Worm (Caenorhabditis elegans) whole organism, L3 larva: ENCODE data around the gene apt-9.

Experiments used
- R02D3.7 ChIP-seq: fragments of 150-350 bp; optimal IDR thresholded peaks from 2 replicates; lab custom pipeline; 2014; ENCODE audit warnings: missing biosample characterization, missing genetic modification characterization
- ZK546.5 ChIP-seq: sonication (generic microtip); optimal IDR thresholded peaks from 2 replicates; lab custom pipeline; 2017; ENCODE audit warnings: missing biosample characterization, missing genetic modification characterization
- aly-2 ChIP-seq: fragments of 150-350 bp; optimal IDR thresholded peaks from 2 replicates; lab custom pipeline; 2014; ENCODE audit warnings: missing biosample characterization, missing genetic modification characterization
- ama-1 ChIP-seq: fragments of 150-350 bp; optimal IDR thresholded peaks from 2 replicates; lab custom pipeline; 2018
- ceh-16 ChIP-seq: sonication (generic microtip); optimal IDR thresholded peaks from 2 replicates; lab custom pipeline; 2017; ENCODE audit warnings: missing biosample characterization, missing genetic modification characterization
- ceh-28 ChIP-seq: fragments of 150-350 bp; optimal IDR thresholded peaks from 2 replicates; lab custom pipeline; 2014; ENCODE audit warnings: missing biosample characterization, missing genetic modification reagents, missing genetic modification characterization
- ceh-82 ChIP-seq: fragments of 150-350 bp; optimal IDR thresholded peaks from 2 replicates; lab custom pipeline; 2014; ENCODE audit warnings: missing biosample characterization, missing genetic modification characterization
- ceh-9 ChIP-seq: sonication (generic microtip); optimal IDR thresholded peaks from 2 replicates; lab custom pipeline; 2018; ENCODE audit warnings: missing biosample characterization, missing genetic modification characterization
- daf-12 ChIP-seq: fragments of 150-350 bp; optimal IDR thresholded peaks from 2 replicates; lab custom pipeline; 2014; ENCODE audit warnings: missing biosample characterization, missing genetic modification reagents, missing genetic modification characterization
- egl-27 ChIP-seq: sonication (generic microtip); optimal IDR thresholded peaks from 4 replicates; lab custom pipeline; 2017; ENCODE audit warnings: missing biosample characterization, missing genetic modification reagents, missing genetic modification characterization
- egl-5 ChIP-seq: fragments of 150-350 bp; optimal IDR thresholded peaks from 2 replicates; lab custom pipeline; 2017; ENCODE audit warnings: missing biosample characterization, missing genetic modification reagents, missing genetic modification characterization, inconsistent platforms
- elt-1 ChIP-seq: fragments of 150-350 bp; optimal IDR thresholded peaks from 2 replicates; lab custom pipeline; 2014; ENCODE audit warnings: missing biosample characterization, missing genetic modification characterization
- elt-2 ChIP-seq: sonication (generic microtip); optimal IDR thresholded peaks from 2 replicates; lab custom pipeline; 2016; ENCODE audit warnings: missing genetic modification reagents, mild to moderate bottlenecking, missing genetic modification characterization, missing compliant biosample characterization
- elt-3 ChIP-seq, 3 experiments: fragments of 150-350 bp in 1 of 3; sonication (generic microtip) in 2 of 3; optimal IDR thresholded peaks; 2 replicates in 2 of 3; 4 replicates in 1 of 3; lab custom pipeline; 2014 to 2017; ENCODE audit warnings: missing biosample characterization in 3 of 3, missing genetic modification characterization in 3 of 3
- eor-1 ChIP-seq, 2 experiments: fragments of 150-350 bp; optimal IDR thresholded peaks; 2 replicates each; lab custom pipeline; 2014 to 2018; ENCODE audit warnings: missing biosample characterization in 2 of 2, missing genetic modification characterization in 2 of 2
- fkh-10 ChIP-seq: sonication (generic microtip); optimal IDR thresholded peaks from 2 replicates; lab custom pipeline; 2017; ENCODE audit warnings: missing biosample characterization, missing genetic modification reagents, missing genetic modification characterization
- fkh-2 ChIP-seq: fragments of 150-350 bp; optimal IDR thresholded peaks from 2 replicates; lab custom pipeline; 2014; ENCODE audit warnings: missing biosample characterization, missing genetic modification reagents, missing genetic modification characterization
- fos-1 ChIP-seq: fragments of 150-350 bp; optimal IDR thresholded peaks from 2 replicates; lab custom pipeline; 2014; ENCODE audit warnings: missing biosample characterization, missing genetic modification characterization
- hmg-11 ChIP-seq: sonication (generic microtip); optimal IDR thresholded peaks from 2 replicates; lab custom pipeline; 2016; ENCODE audit warnings: missing genetic modification characterization, missing compliant biosample characterization
- lin-15B ChIP-seq: fragments of 150-350 bp; optimal IDR thresholded peaks from 2 replicates; lab custom pipeline; 2014; ENCODE audit warnings: missing biosample characterization, missing genetic modification characterization
- lin-39 ChIP-seq: fragments of 150-350 bp; optimal IDR thresholded peaks from 2 replicates; lab custom pipeline; 2018; ENCODE audit warnings: missing biosample characterization, missing genetic modification reagents, missing genetic modification characterization
- lsy-12 ChIP-seq: sonication (generic microtip); optimal IDR thresholded peaks from 2 replicates; lab custom pipeline; 2016; ENCODE audit warnings: mild to moderate bottlenecking, missing genetic modification characterization, missing compliant biosample characterization
- mdl-1 ChIP-seq: fragments of 150-350 bp; optimal IDR thresholded peaks from 2 replicates; lab custom pipeline; 2014; ENCODE audit warnings: missing biosample characterization, missing genetic modification characterization
- mml-1 ChIP-seq: fragments of 150-350 bp; sonication (generic microtip); optimal IDR thresholded peaks from 3 replicates; lab custom pipeline; 2014; ENCODE audit warnings: missing biosample characterization, missing genetic modification characterization
- nfya-1 ChIP-seq: sonication (generic microtip); optimal IDR thresholded peaks from 2 replicates; lab custom pipeline; 2017; ENCODE audit warnings: missing genetic modification characterization, mild to moderate bottlenecking, missing compliant biosample characterization, antibody characterized with exemption, moderate library complexity; ENCODE audit not compliant: insufficient read depth
- nhr-11 ChIP-seq: fragments of 150-350 bp; optimal IDR thresholded peaks from 2 replicates; lab custom pipeline; 2014; ENCODE audit warnings: missing biosample characterization, missing genetic modification characterization
- nhr-23 ChIP-seq: fragments of 150-350 bp; optimal IDR thresholded peaks from 2 replicates; lab custom pipeline; 2014; ENCODE audit warnings: missing biosample characterization, missing genetic modification reagents, missing genetic modification characterization
- nhr-237 ChIP-seq: fragments of 150-350 bp; optimal IDR thresholded peaks from 2 replicates; lab custom pipeline; 2014; ENCODE audit warnings: missing biosample characterization, missing genetic modification characterization
- nhr-25 ChIP-seq: sonication (generic microtip); optimal IDR thresholded peaks from 2 replicates; lab custom pipeline; 2017; ENCODE audit warnings: missing biosample characterization, missing genetic modification characterization
- nhr-28 ChIP-seq: fragments of 150-350 bp; optimal IDR thresholded peaks from 2 replicates; lab custom pipeline; 2014; ENCODE audit warnings: missing biosample characterization, missing genetic modification characterization
- nhr-43 ChIP-seq: sonication (generic microtip); optimal IDR thresholded peaks from 2 replicates; lab custom pipeline; 2016; ENCODE audit warnings: mild to moderate bottlenecking, missing genetic modification characterization, missing compliant biosample characterization; ENCODE audit not compliant: poor library complexity, severe bottlenecking
- nhr-67 ChIP-seq: fragments of 150-350 bp; optimal IDR thresholded peaks from 2 replicates; lab custom pipeline; 2014; ENCODE audit warnings: missing biosample characterization, missing genetic modification characterization
- nhr-76 ChIP-seq: fragments of 150-350 bp; sonication (generic microtip); optimal IDR thresholded peaks from 5 replicates; lab custom pipeline; 2014; ENCODE audit warnings: missing biosample characterization, missing genetic modification characterization
- nhr-77 ChIP-seq: fragments of 150-350 bp; optimal IDR thresholded peaks from 2 replicates; lab custom pipeline; 2014; ENCODE audit warnings: missing biosample characterization, missing genetic modification characterization
- pha-4 ChIP-seq: fragments of 150-350 bp; optimal IDR thresholded peaks from 2 replicates; lab custom pipeline; 2014; ENCODE audit warnings: missing biosample characterization, missing genetic modification reagents, missing genetic modification characterization
- pqm-1 ChIP-seq: fragments of 150-350 bp; optimal IDR thresholded peaks from 2 replicates; lab custom pipeline; 2017; ENCODE audit warnings: missing biosample characterization, missing genetic modification characterization, inconsistent platforms
- sea-2 ChIP-seq: fragments of 150-350 bp; sonication (generic microtip); optimal IDR thresholded peaks from 4 replicates; lab custom pipeline; 2014; ENCODE audit warnings: missing biosample characterization, missing genetic modification reagents, missing genetic modification characterization
- skn-1 ChIP-seq: fragments of 150-350 bp; optimal IDR thresholded peaks from 2 replicates; lab custom pipeline; 2014; ENCODE audit warnings: missing biosample characterization, missing genetic modification characterization
- snpc-4 ChIP-seq: fragments of 150-350 bp; optimal IDR thresholded peaks from 2 replicates; lab custom pipeline; 2014; ENCODE audit warnings: missing biosample characterization, missing genetic modification characterization
- tbx-2 ChIP-seq: sonication (generic microtip); optimal IDR thresholded peaks from 2 replicates; lab custom pipeline; 2016; ENCODE audit warnings: mild to moderate bottlenecking, missing genetic modification characterization, missing compliant biosample characterization
- unc-39 ChIP-seq: sonication (generic microtip); optimal IDR thresholded peaks from 4 replicates; lab custom pipeline; 2017; ENCODE audit warnings: missing biosample characterization, missing genetic modification characterization
- unc-62 ChIP-seq: fragments of 150-350 bp; sonication (generic microtip); optimal IDR thresholded peaks from 4 replicates; lab custom pipeline; 2014; ENCODE audit warnings: missing biosample characterization, missing genetic modification reagents, missing genetic modification characterization
- zag-1 ChIP-seq: fragments of 150-350 bp; optimal IDR thresholded peaks from 2 replicates; lab custom pipeline; 2014; ENCODE audit warnings: missing biosample characterization, missing genetic modification characterization
- ztf-11 ChIP-seq: fragments of 150-350 bp; optimal IDR thresholded peaks from 2 replicates; lab custom pipeline; 2014; ENCODE audit warnings: missing biosample characterization, missing genetic modification characterization

The apt-9 gene

DNA sequence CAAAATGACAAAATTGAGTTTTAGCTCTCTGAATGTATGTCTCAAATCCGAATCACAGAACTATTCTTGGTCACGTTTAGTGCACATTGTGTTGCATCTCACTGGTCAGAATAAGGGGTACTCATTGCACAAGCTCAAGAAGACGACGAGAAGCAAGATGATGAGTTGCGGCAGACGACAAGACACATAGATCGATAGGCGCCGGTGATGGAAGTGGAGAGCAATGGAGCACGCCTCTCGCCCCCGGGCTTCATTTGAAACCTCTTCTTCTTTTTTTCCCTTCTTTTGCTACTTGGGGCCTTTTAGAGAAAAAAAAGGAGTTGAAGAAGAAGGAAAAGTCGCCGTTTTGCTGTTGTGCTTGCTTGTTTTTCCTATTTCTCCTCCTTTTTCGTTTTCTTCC, at the start of gene apt-9:
TSS of gene apt-9 (plus strand) at position 194 of the 400 bp plus-strand sequence.
- TF ChIP-seq snpc-4 (tag; lab: Kevin White, UChicago) (peak; percentile 9), nhr-237 (tag; lab: Kevin White, UChicago) (no peak), tbx-2 (tag; lab: Kevin White, UChicago) (no peak), ceh-28 (tag; lab: Kevin White, UChicago) (no peak), pqm-1 (tag; lab: Kevin White, UChicago) (no peak), hmg-11 (tag; lab: Kevin White, UChicago) (peak; percentile 1), fkh-10 (peak; percentile 57), egl-5 (tag; lab: Kevin White, UChicago) (peak; percentile 2), nfya-1 (tag; lab: Kevin White, UChicago) (peak; percentile 62), lin-39 (tag; lab: Kevin White, UChicago) (peak; percentile 74)

DNA sequence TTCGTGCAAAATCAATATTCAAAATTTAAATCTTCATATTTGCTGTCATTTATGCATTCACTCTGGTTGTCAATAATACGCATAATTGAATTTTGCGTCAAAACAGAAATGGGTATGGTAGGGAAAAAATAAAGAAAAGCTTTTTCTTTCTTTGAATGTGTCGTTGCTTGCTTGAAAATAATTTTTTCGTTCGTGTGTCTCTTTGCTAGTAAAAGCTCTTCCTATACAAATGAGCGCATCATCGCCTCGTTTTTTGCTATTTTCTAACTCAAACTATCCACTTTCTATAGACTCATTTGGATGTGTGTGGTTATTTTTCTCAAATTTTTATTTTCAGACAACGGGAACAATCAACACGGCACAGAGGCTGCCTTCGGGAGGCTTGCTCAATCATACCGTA, 39.7 kb upstream of the apt-9 start, which contains the start of gene ldb-1:
TSS of gene ldb-1 (plus strand) at position 301 of the 400 bp plus-strand sequence.
- TF ChIP-seq nfya-1 (tag; lab: Kevin White, UChicago) (no peak), ZK546.5 (no peak), daf-12 (tag; lab: Kevin White, UChicago) (no peak), aly-2 (tag; lab: Kevin White, UChicago) (no peak), tbx-2 (tag; lab: Kevin White, UChicago) (no peak), elt-1 (no peak), lin-39 (tag; lab: Kevin White, UChicago) (no peak), nhr-237 (tag; lab: Kevin White, UChicago) (no peak), mml-1 (tag; lab: Kevin White, UChicago) (no peak), snpc-4 (tag; lab: Kevin White, UChicago) (no peak), zag-1 (tag; lab: Kevin White, UChicago) (no peak), fkh-10 (no peak), mdl-1 (tag; lab: Kevin White, UChicago) (no peak), sea-2 (no peak), ama-1 (lab: Kevin White, UChicago) (no peak), nhr-76 (tag; lab: Kevin White, UChicago) (no peak), lsy-12 (tag; lab: Kevin White, UChicago) (no peak)

- peak; percentile 94 for TF ChIP-seq nhr-25 (tag; lab: Kevin White, UChicago)
- TF ChIP-seq ceh-16 (tag; lab: Kevin White, UChicago), result no peak
- TF ChIP-seq ceh-28 (tag; lab: Kevin White, UChicago), result peak; percentile 82
- TF ChIP-seq skn-1 (tag; lab: Kevin White, UChicago), result peak; percentile 51
- no peak for TF ChIP-seq mml-1 (tag; lab: Kevin White, UChicago)
- peak; percentile 85 for TF ChIP-seq nhr-23 (tag; lab: Kevin White, UChicago)
- peak; percentile 88 for TF ChIP-seq nhr-43 (tag; lab: Kevin White, UChicago)
- TF ChIP-seq hmg-11 (tag; lab: Kevin White, UChicago), result peak; percentile 99
- TF ChIP-seq lin-39 (tag; lab: Kevin White, UChicago), result peak; percentile 47
- no peak for TF ChIP-seq ztf-11 (tag; lab: Kevin White, UChicago)
- TF ChIP-seq nhr-67 (tag; lab: Kevin White, UChicago), result peak; percentile 49
- peak; percentile 50 for TF ChIP-seq R02D3.7 (tag; lab: Kevin White, UChicago)
- TF ChIP-seq elt-2 (tag; lab: Kevin White, UChicago), result peak; percentile 74
- peak; percentile 19 for TF ChIP-seq nhr-76 (tag; lab: Kevin White, UChicago)
- TF ChIP-seq tbx-2 (tag; lab: Kevin White, UChicago), result peak; percentile 90
- TF ChIP-seq unc-39 (tag; lab: Kevin White, UChicago), result no peak
- peak; percentile 73 for TF ChIP-seq zag-1 (tag; lab: Kevin White, UChicago)
- TF ChIP-seq lsy-12 (tag; lab: Kevin White, UChicago), result peak; percentile 79
- TF ChIP-seq pqm-1 (tag; lab: Kevin White, UChicago), result no peak
- no peak for TF ChIP-seq nhr-77 (tag; lab: Kevin White, UChicago)
- peak; percentile 77 for TF ChIP-seq pha-4 (tag; lab: Kevin White, UChicago)
- TF ChIP-seq eor-1 (tag; optimal IDR thresholded peaks at IDR 0.05; lab: Kevin White, UChicago), result no peak
- peak; percentile 47 for TF ChIP-seq elt-1
- no peak for TF ChIP-seq sea-2
- TF ChIP-seq snpc-4 (tag; lab: Kevin White, UChicago), result peak; percentile 5
- TF ChIP-seq ceh-82, result peak; percentile 51
- TF ChIP-seq ceh-9 (tag; lab: Kevin White, UChicago), result no peak
- TF ChIP-seq unc-62 (GFP tag; lab: Kevin White, UChicago), result peak; percentile 73
- TF ChIP-seq fos-1 (tag; lab: Kevin White, UChicago), result no peak
- TF ChIP-seq aly-2 (tag; lab: Kevin White, UChicago), result no peak
- TF ChIP-seq mdl-1 (tag; lab: Kevin White, UChicago), result peak; percentile 56
- no peak for TF ChIP-seq fkh-2 (tag; lab: Kevin White, UChicago)
- TF ChIP-seq ama-1 (lab: Kevin White, UChicago), result peak; percentile 76
- peak; percentile 76 for TF ChIP-seq egl-27
- no peak for TF ChIP-seq ZK546.5
- TF ChIP-seq nhr-28 (tag; lab: Kevin White, UChicago), result no peak
- peak; percentile 87 for TF ChIP-seq nfya-1 (tag; lab: Kevin White, UChicago)
- TF ChIP-seq nhr-11 (tag; lab: Kevin White, UChicago), result peak; percentile 67
- TF ChIP-seq elt-3 (tag; optimal IDR thresholded peaks at IDR 0.05; lab: Kevin White, UChicago), result peak in 2 of 3 experiments; percentile 2 to 3
- peak; percentile 15 for TF ChIP-seq nhr-237 (tag; lab: Kevin White, UChicago)
- TF ChIP-seq lin-15B (tag; lab: Kevin White, UChicago), result peak; percentile 50
- peak; percentile 95 for TF ChIP-seq egl-5 (tag; lab: Kevin White, UChicago)
- TF ChIP-seq fkh-10, result peak; percentile 0
These were observed 37.2 kb upstream of the apt-9 start for ce11 chrX:11031047-11031695.
